Worm (Caenorhabditis elegans): ENCODE results near the gene Y13C8A.1.

Gene Y13C8A.1

ce11 chrX:16893767-16894166 is 10.2 kb downstream of the Y13C8A.1 start (continued):
- no peak for TF ChIP-seq sptf-2 (GFP tag; optimal IDR thresholded peaks at IDR 0.05)
- TF ChIP-seq nfya-2 (GFP tag; IDR thresholded peaks at IDR 0.05): no peak
- no peak for TF ChIP-seq ceh-79 (tag; optimal IDR thresholded peaks at IDR 0.05)
- no peak for TF ChIP-seq madf-3 (GFP tag; IDR thresholded peaks at IDR 0.05)
- no peak for TF ChIP-seq Y95B8A.8 (GFP tag; IDR thresholded peaks at IDR 0.05)
- no peak for TF ChIP-seq zim-3 (tag; optimal IDR thresholded peaks at IDR 0.05)
- TF ChIP-seq snpc-1.1 (tag; optimal IDR thresholded peaks at IDR 0.05; ENCODE audit: insufficient read depth): no peak
- no peak for TF ChIP-seq ztf-3 (GFP tag; optimal IDR thresholded peaks at IDR 0.05)
- TF ChIP-seq efl-1 (GFP tag; optimal IDR thresholded peaks at IDR 0.05): no peak
- no peak for TF ChIP-seq cebp-2 (GFP tag; IDR thresholded peaks at IDR 0.05)
- peak; percentile 69 for TF ChIP-seq dox-1 (GFP tag; IDR thresholded peaks at IDR 0.05)
- TF ChIP-seq ztf-18 (tag; optimal IDR thresholded peaks at IDR 0.05): peak; percentile 30
- no peak for TF ChIP-seq C06A6.2 (GFP tag; conservative IDR thresholded peaks at IDR 0.05)
- no peak for TF ChIP-seq gei-17 (GFP tag; optimal IDR thresholded peaks at IDR 0.05)
- peak; percentile 73 for TF ChIP-seq B0261.1 (tag; optimal IDR thresholded peaks at IDR 0.05)
- TF ChIP-seq hlh-26 (GFP tag; conservative IDR thresholded peaks at IDR 0.05): no peak
- no peak for TF ChIP-seq F37B4.10 (GFP tag; IDR thresholded peaks at IDR 0.05)
- no peak for TF ChIP-seq tlf-1 (GFP tag; optimal IDR thresholded peaks at IDR 0.05)
- no peak for TF ChIP-seq Y56A3A.18 (GFP tag; IDR thresholded peaks at IDR 0.05)
- TF ChIP-seq dpl-1 (GFP tag; optimal IDR thresholded peaks at IDR 0.05): no peak
- TF ChIP-seq let-607 (tag; optimal IDR thresholded peaks at IDR 0.05): no peak
- no peak for TF ChIP-seq nhr-120 (GFP tag; IDR thresholded peaks at IDR 0.05)
- TF ChIP-seq ceh-40 (GFP tag; IDR thresholded peaks at IDR 0.05): no peak
- peak; percentile 46 for TF ChIP-seq lin-26 (GFP tag; IDR thresholded peaks at IDR 0.05)
- TF ChIP-seq F57A8.1 (GFP tag; optimal IDR thresholded peaks at IDR 0.05): no peak
- TF ChIP-seq let-526 (GFP tag; IDR thresholded peaks at IDR 0.05): no peak
- TF ChIP-seq aptf-2 (GFP tag; conservative IDR thresholded peaks at IDR 0.05): no peak
- no peak for TF ChIP-seq F55B11.4 (tag; optimal IDR thresholded peaks at IDR 0.05; ENCODE audit: borderline replicate concordance, insufficient read depth)
- TF ChIP-seq lin-35 (GFP tag; optimal IDR thresholded peaks at IDR 0.05): no peak

ce11 chrX:16894577-16894976 is 11.1 kb downstream of the Y13C8A.1 start, which contains the start of gene F39F10.2:
Gene F39F10.2, plus strand, starts transcription at chrX:16894877.
- no peak for TF ChIP-seq nfya-1 (tag; optimal IDR thresholded peaks at IDR 0.05; ENCODE audit: borderline replicate concordance, insufficient read depth)
- no peak for TF ChIP-seq B0336.3 (GFP tag; IDR thresholded peaks at IDR 0.05)
- no peak for TF ChIP-seq fkh-3 (tag; optimal IDR thresholded peaks at IDR 0.05)
- no peak for TF ChIP-seq F57A8.1 (GFP tag; optimal IDR thresholded peaks at IDR 0.05)
- no peak for TF ChIP-seq dox-1 (GFP tag; IDR thresholded peaks at IDR 0.05)
- TF ChIP-seq rec-8 (tag; optimal IDR thresholded peaks at IDR 0.05): no peak
- no peak for TF ChIP-seq hmg-1.2 (GFP tag; IDR thresholded peaks at IDR 0.05)

ce11 chrX:16901906-16902383 is 18.4 kb downstream of the Y13C8A.1 start:
- peak; percentile 26 for TF ChIP-seq attf-5 (GFP tag; optimal IDR thresholded peaks at IDR 0.05)
- TF ChIP-seq madf-3 (GFP tag; IDR thresholded peaks at IDR 0.05): 0 out of 2 replicates have a peak, but pooled peaks have one; percentile 62
- TF ChIP-seq lir-1 (GFP tag; conservative IDR thresholded peaks at IDR 0.05): 0 out of 2 replicates have a peak, but pooled peaks have one; percentile 20
- peak; percentile 11 for TF ChIP-seq ceh-27 (GFP tag; optimal IDR thresholded peaks at IDR 0.05)
- peak; percentile 67; the same call in 1 of the 2 replicates for TF ChIP-seq Y67H2A.10 (GFP tag; conservative IDR thresholded peaks at IDR 0.05)
- TF ChIP-seq hmg-1.2 (GFP tag; IDR thresholded peaks at IDR 0.05): peak; percentile 40; the same call in 1 of the 2 replicates
- TF ChIP-seq dox-1 (GFP tag; IDR thresholded peaks at IDR 0.05): peak; percentile 47
- TF ChIP-seq nfyb-1 (GFP tag; IDR thresholded peaks at IDR 0.05): peak; percentile 46; the same call in 1 of the 2 replicates
- 0 out of 2 replicates have a peak, but pooled peaks have one; percentile 59 for TF ChIP-seq ekl-4 (GFP tag; IDR thresholded peaks at IDR 0.05)
- peak; percentile 64 for TF ChIP-seq pbrm-1 (GFP tag; IDR thresholded peaks at IDR 0.05)
- TF ChIP-seq lin-26 (GFP tag; IDR thresholded peaks at IDR 0.05): peak; percentile 54; the same call in 1 of the 2 replicates
- TF ChIP-seq chd-7 (tag; optimal IDR thresholded peaks at IDR 0.05): peak; percentile 40
- peak; percentile 50; the same call in 1 of the 2 replicates for TF ChIP-seq C06A6.2 (GFP tag; conservative IDR thresholded peaks at IDR 0.05)
- 0 out of 2 replicates have a peak, but pooled peaks have one; percentile 16 for TF ChIP-seq zfh-2 (GFP tag; conservative IDR thresholded peaks at IDR 0.05)
- TF ChIP-seq nhr-80 (tag; optimal IDR thresholded peaks at IDR 0.05): peak; percentile 2
- 0 out of 2 replicates have a peak, but pooled peaks have one; percentile 37 for TF ChIP-seq egl-44 (GFP tag; IDR thresholded peaks at IDR 0.05)
